Worm (Caenorhabditis elegans) whole organism, late embryonic: ENCODE measurements around the gene K12H4.3.

Experiments used
- che-1 ChIP-seq: sonication (generic microtip); optimal IDR thresholded peaks from 2 replicates; lab custom pipeline; 2016; ENCODE audit warnings: mild to moderate bottlenecking, missing genetic modification characterization, missing compliant biosample characterization
- fax-1 ChIP-seq: sonication (generic microtip); optimal IDR thresholded peaks from 2 replicates; lab custom pipeline; 2016; ENCODE audit warnings: missing genotype, missing genetic modification characterization, missing compliant biosample characterization
- fkh-10 ChIP-seq: fragments of 150-350 bp; optimal IDR thresholded peaks from 2 replicates; lab custom pipeline; 2014; ENCODE audit warnings: missing biosample characterization, missing genetic modification reagents, missing genetic modification characterization

DNA sequence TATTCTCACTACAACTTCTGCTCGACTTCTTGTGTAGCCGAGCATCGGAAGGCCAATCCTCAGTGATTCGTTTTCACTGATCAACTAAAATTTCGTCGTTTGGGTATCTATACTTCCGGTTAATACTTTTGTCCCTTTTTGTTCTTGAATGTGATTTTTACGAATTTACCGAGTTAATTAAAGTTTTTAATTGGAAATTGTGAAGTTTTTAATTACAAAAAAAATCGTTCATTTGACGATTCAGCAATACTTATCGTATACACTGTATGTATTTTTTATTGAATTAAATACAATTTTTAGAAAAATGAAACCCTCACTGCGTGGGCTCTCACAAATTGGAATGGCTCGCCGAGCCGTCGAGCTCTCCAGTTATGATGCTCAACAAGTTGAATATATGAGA lies 45.6 kb downstream of the K12H4.3 start, which contains the start of gene idi-1:
- no peak for TF ChIP-seq fkh-10 (GFP tag; lab: Kevin White, UChicago)
- TF ChIP-seq fax-1 (tag; lab: Kevin White, UChicago), result no peak
- TF ChIP-seq che-1 (tag; lab: Kevin White, UChicago), result no peak
